Fruit fly (Drosophila melanogaster) whole organism: ENCODE measurements around the gene CG13058.

Experiments used
- CG8478 ChIP-seq: fragments of >200 bp; optimal IDR thresholded peaks from 2 replicates; lab custom pipeline; 2018; ENCODE audit warnings: inconsistent platforms
- Dll ChIP-seq: fragments of >200 bp; optimal IDR thresholded peaks from 2 replicates; lab custom pipeline; 2017
- EcR ChIP-seq, 2 experiments: fragments of >200 bp; optimal IDR thresholded peaks; 2 replicates each; lab custom pipeline; 2017; ENCODE audit warnings: missing biosample characterization in 2 of 2, missing genetic modification characterization in 2 of 2, missing genetic modification reagents in 2 of 2
- pan ChIP-seq: fragments of >200 bp; optimal IDR thresholded peaks from 2 replicates; lab custom pipeline; 2017
- psq ChIP-seq: fragments of >200 bp; optimal IDR thresholded peaks from 2 replicates; lab custom pipeline; 2017
- usp ChIP-seq: fragments of >200 bp; optimal IDR thresholded peaks from 2 replicates; lab custom pipeline; 2017; ENCODE audit warnings: missing biosample characterization, missing genetic modification characterization, mixed read lengths

DNA sequence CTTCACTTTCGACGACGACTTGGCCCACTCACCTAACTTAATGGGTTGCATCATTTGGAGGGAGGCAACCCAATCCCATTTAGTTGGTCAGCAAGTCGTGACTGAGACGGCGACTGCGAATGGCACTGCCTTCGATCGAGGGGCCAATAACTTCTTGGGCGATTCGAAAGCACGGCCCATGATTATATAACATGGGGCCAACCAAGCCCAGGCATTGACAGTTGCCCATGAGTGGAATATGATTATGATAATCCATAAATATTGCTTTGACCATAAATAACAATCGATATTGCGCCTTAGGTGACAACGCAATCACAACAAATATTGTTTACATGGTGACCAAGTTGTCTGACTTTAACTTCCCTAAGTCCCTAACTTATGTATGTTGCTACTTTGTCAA is 44.8 kb upstream of the CG13058 start, which contains the start of gene CG13048:
- TF ChIP-seq CG8478 (no peak), EcR (GFP tag; optimal IDR thresholded peaks at IDR 0.05; lab: Kevin White, UChicago) (no peak), psq (lab: Kevin White, UChicago) (no peak), usp (GFP tag; lab: Kevin White, UChicago) (no peak), pan (lab: Kevin White, UChicago) (no peak), Dll (lab: Kevin White, UChicago) (no peak)
